Worm (Caenorhabditis elegans): ENCODE results near the gene mthf-1.

The mthf-1 gene

DNA sequence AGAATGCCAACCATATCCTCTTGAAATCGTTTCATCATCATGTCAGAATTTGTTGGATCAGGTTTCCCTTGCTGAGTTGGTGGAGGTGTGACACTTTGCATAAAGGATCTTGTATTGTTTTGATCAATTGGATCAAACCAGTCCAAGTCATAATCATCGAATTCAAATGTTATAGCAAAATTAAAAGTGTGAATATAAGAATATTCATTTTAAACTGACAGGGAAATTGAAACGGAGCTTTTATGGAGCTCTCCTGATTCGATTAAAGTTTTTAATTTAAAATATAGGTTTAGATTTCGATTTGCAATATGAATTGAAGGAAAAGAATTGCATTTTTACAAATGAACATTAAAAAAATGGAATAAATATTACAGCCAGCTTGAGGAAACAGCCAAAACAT lies 14.1 kb downstream of the mthf-1 start, which contains the start of gene B0228.9:
Gene B0228.9 (minus strand): TSS at position 101 of the 400 bp plus-strand sequence.
- TF ChIP-seq T22C8.4 (GFP tag; IDR thresholded peaks at IDR 0.05) (no peak), med-1 (GFP tag; optimal IDR thresholded peaks at IDR 0.05; ENCODE audit: insufficient read depth) (no peak), tab-1 (GFP tag; IDR thresholded peaks at IDR 0.05) (no peak), cog-1 (tag; optimal IDR thresholded peaks at IDR 0.05) (no peak), ref-1 (GFP tag; conservative IDR thresholded peaks at IDR 0.05) (no peak), klf-2 (GFP tag; conservative IDR thresholded peaks at IDR 0.05) (no peak), ztf-29 (GFP tag; IDR thresholded peaks at IDR 0.05) (no peak), flt-1 (GFP tag; IDR thresholded peaks at IDR 0.05) (no peak), ztf-23 (GFP tag; IDR thresholded peaks at IDR 0.05) (no peak)

DNA sequence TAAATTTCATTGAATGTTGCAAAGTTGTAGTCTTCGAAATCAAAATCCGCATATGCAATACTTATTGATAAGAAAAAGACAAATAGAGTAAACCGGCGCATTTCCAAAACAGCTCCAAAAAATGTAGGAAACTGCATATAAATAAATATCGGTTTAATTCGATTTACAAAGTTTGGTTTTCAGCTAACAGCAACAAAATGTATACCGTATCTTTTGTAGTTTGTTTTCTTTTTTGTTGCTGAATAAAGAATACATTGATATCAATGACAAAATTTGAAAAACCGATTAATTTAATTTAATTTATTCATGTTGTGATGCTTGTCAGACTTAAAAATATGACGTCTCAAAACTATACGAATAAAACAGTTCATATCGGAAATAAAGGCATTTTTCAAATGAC lies 16.2 kb downstream of the mthf-1 start, which contains the start of gene B0228.8:
Gene B0228.8 (minus strand): TSS at position 101 of the 400 bp plus-strand sequence.
- TF ChIP-seq ref-1 (GFP tag; conservative IDR thresholded peaks at IDR 0.05), result no peak
- no peak for TF ChIP-seq klf-2 (GFP tag; conservative IDR thresholded peaks at IDR 0.05)
- TF ChIP-seq ztf-23 (GFP tag; IDR thresholded peaks at IDR 0.05), result no peak
- no peak for TF ChIP-seq tab-1 (GFP tag; IDR thresholded peaks at IDR 0.05)
- no peak for TF ChIP-seq T22C8.4 (GFP tag; IDR thresholded peaks at IDR 0.05)
- no peak for TF ChIP-seq cog-1 (tag; optimal IDR thresholded peaks at IDR 0.05)
- no peak for TF ChIP-seq med-1 (GFP tag; optimal IDR thresholded peaks at IDR 0.05; ENCODE audit: insufficient read depth)
- TF ChIP-seq ztf-29 (GFP tag; IDR thresholded peaks at IDR 0.05), result no peak
- no peak for TF ChIP-seq flt-1 (GFP tag; IDR thresholded peaks at IDR 0.05)

DNA sequence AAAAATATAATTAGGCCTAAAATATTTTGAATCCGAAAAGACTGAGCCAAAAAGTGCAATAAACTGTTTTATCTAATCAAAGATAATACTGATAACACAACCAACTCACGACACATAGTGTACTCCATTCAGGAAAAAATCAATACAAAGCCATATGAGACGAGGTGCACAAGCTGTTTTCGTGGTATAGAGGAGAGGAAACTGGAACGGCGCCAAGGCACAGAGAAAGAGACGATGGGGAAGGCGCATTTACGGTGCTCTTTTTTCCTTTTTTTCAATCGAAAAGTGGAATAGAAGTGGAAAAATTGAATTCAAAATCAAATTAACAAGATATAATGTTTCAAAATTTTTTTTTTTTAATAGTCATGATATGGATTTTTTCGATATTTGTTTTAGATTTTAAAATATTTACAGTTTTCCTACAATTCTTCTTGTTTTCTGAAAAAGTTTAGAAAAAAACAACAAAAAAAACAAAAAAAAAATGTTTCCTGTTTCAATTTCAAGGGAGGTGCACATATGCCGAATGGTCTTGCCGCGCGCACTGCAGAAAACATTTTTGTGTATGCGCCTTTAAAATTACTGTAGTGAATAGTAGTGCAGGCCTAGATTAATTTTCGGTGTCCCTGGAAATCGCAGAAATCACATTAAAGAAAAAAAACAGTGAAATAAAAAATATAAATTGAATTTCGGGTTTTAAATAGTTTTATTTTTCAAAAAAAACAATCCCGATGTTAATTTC lies 19.1 kb downstream of the mthf-1 start, which contains the start of gene B0228.7:
Gene B0228.7 (minus strand): TSS at position 627 of the 739 bp plus-strand sequence.
- TF ChIP-seq tab-1 (GFP tag; IDR thresholded peaks at IDR 0.05) (no peak), ztf-23 (GFP tag; IDR thresholded peaks at IDR 0.05) (no peak), ztf-29 (GFP tag; IDR thresholded peaks at IDR 0.05) (no peak), flt-1 (GFP tag; IDR thresholded peaks at IDR 0.05) (no peak), ref-1 (GFP tag; conservative IDR thresholded peaks at IDR 0.05) (no peak), klf-2 (GFP tag; conservative IDR thresholded peaks at IDR 0.05) (no peak), med-1 (GFP tag; optimal IDR thresholded peaks at IDR 0.05; ENCODE audit: insufficient read depth) (no peak), cog-1 (tag; optimal IDR thresholded peaks at IDR 0.05) (no peak), T22C8.4 (GFP tag; IDR thresholded peaks at IDR 0.05) (no peak)

DNA sequence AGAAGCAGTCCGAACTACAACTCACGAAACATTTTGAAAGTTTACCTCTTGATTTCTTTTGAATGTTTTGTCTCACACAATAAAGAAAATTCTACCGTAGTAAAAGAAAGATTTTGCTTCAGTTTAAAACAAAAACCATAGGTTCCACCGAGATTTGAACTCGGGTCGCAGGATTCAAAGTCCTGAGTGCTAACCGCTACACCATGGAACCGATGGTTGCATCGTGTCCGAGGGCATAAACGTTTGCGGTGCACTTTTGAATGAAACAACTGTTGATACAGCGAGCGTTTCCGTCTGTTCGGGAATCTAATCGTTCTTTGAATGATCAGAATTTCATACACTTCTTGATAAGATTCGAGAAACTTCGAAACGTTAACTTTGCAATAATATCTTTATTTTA lies 20.8 kb downstream of the mthf-1 start:
- TF ChIP-seq cog-1 (tag; optimal IDR thresholded peaks at IDR 0.05) (no peak), klf-2 (GFP tag; conservative IDR thresholded peaks at IDR 0.05) (no peak), med-1 (GFP tag; optimal IDR thresholded peaks at IDR 0.05; ENCODE audit: insufficient read depth) (no peak), T22C8.4 (GFP tag; IDR thresholded peaks at IDR 0.05) (peak; percentile 27; the same call in 1 of the 2 replicates), flt-1 (GFP tag; IDR thresholded peaks at IDR 0.05) (peak; percentile 80), ztf-29 (GFP tag; IDR thresholded peaks at IDR 0.05) (no peak), ref-1 (GFP tag; conservative IDR thresholded peaks at IDR 0.05) (peak; percentile 47; the same call in 1 of the 2 replicates), tab-1 (GFP tag; IDR thresholded peaks at IDR 0.05) (no peak), ztf-23 (GFP tag; IDR thresholded peaks at IDR 0.05) (0 out of 2 replicates have a peak, but pooled peaks have one; percentile 64)

DNA sequence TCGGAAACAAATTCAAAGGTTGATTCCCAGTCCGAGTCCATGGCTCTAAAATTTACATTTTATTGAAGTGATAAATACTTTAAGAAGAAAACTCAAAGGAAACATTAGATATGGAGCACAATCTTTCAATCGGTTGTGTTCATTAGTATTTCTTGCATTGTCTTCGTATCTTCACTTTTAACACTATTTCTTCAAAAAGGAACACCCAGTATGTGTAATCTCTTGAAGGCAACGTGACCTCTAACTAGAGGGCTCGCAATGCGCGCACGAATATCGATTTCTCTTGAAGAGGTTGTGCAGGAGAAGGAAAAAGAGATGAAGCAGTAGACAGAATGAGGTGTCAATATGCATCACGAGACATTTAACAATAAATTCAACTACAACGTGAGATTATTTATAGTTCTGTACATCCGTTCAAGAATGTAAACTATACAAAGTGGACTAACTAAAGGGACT lies 22.5 kb downstream of the mthf-1 start, which contains the start of the genes B0228.6 and B0228.1:
Gene B0228.6 (minus strand): TSS at position 51 of the 456 bp plus-strand sequence.
Gene B0228.1 (plus strand): TSS at position 228 of the 456 bp plus-strand sequence.
- TF ChIP-seq flt-1 (GFP tag; IDR thresholded peaks at IDR 0.05) (no peak), T22C8.4 (GFP tag; IDR thresholded peaks at IDR 0.05) (peak; percentile 78)

DNA sequence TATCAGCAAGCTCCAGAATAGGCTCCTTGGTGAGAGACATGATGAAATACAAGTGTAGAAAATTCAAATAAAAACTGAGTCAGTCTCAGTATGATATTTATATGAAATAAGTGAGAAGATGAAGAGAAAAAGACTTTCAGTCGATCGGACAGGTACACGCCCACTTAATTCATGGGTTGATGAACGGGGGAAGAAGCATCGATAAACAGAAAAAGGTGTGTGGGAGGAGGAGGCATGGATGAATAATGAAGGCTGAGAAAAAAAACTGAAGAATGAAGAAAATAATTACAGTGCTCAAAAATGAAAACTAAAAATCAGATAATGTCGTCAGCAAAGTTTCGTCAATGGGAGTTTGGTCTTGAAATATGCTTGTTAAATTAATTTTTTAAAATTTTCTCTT lies 24.1 kb downstream of the mthf-1 start, which contains the start of gene trx-1:
Gene trx-1 (minus strand): TSS at position 101 of the 400 bp plus-strand sequence.
- TF ChIP-seq ref-1 (GFP tag; conservative IDR thresholded peaks at IDR 0.05) (no peak), med-1 (GFP tag; optimal IDR thresholded peaks at IDR 0.05; ENCODE audit: insufficient read depth) (no peak)

DNA sequence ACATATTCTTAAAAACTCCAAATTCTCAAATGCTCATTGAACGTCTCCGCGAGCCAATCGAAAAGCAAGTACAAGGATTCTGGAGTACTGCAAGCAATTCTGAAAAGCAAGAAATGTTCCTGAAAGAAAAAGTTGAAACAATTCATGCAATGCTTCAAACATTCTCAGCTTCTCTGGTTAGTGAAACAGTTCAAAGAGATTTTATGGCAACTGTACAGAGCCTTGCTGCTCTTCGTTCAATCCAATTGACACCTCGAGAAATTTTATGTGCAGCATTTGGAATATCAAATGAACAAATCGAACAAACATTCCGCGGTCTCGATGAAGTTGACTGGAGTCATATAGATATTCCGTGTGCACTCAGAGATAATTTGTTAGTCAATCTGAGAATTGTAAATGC lies 40.9 kb downstream of the mthf-1 start:
- TF ChIP-seq ztf-29 (GFP tag; IDR thresholded peaks at IDR 0.05), result no peak
- TF ChIP-seq klf-2 (GFP tag; conservative IDR thresholded peaks at IDR 0.05), result no peak
- TF ChIP-seq tab-1 (GFP tag; IDR thresholded peaks at IDR 0.05), result no peak
- no peak for TF ChIP-seq cog-1 (tag; optimal IDR thresholded peaks at IDR 0.05)
- no peak for TF ChIP-seq med-1 (GFP tag; optimal IDR thresholded peaks at IDR 0.05; ENCODE audit: insufficient read depth)
- no peak for TF ChIP-seq ref-1 (GFP tag; conservative IDR thresholded peaks at IDR 0.05)
- TF ChIP-seq ztf-23 (GFP tag; IDR thresholded peaks at IDR 0.05), result no peak
- TF ChIP-seq T22C8.4 (GFP tag; IDR thresholded peaks at IDR 0.05), result no peak
- TF ChIP-seq flt-1 (GFP tag; IDR thresholded peaks at IDR 0.05), result no peak

DNA sequence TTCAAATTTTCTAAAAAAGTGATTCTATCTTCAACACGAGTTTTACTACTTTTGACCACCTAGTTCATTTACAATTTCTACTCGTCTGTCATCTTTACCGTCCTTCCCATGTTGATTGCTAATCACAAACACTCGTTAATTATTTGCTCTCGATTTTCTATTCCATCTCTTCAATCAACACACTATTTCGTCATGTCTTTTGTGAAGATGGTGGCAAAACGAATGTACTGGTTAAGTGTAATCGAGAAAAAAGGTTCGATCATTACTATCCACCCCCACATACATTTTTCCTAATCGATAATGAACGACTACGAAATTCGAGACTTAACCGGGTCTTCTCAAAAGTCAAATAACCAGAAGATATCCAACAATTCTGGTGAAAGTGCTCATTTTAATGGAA lies 53.0 kb downstream of the mthf-1 start, which contains the start of gene cpna-2:
Gene cpna-2 (plus strand): TSS at position 301 of the 400 bp plus-strand sequence.
- no peak for TF ChIP-seq T22C8.4 (GFP tag; IDR thresholded peaks at IDR 0.05)
- no peak for TF ChIP-seq flt-1 (GFP tag; IDR thresholded peaks at IDR 0.05)
- TF ChIP-seq med-1 (GFP tag; optimal IDR thresholded peaks at IDR 0.05; ENCODE audit: insufficient read depth), result no peak
- TF ChIP-seq tab-1 (GFP tag; IDR thresholded peaks at IDR 0.05), result no peak
- TF ChIP-seq cog-1 (tag; optimal IDR thresholded peaks at IDR 0.05), result no peak
- TF ChIP-seq ref-1 (GFP tag; conservative IDR thresholded peaks at IDR 0.05), result no peak
- no peak for TF ChIP-seq ztf-23 (GFP tag; IDR thresholded peaks at IDR 0.05)
- TF ChIP-seq ztf-29 (GFP tag; IDR thresholded peaks at IDR 0.05), result no peak
- no peak for TF ChIP-seq klf-2 (GFP tag; conservative IDR thresholded peaks at IDR 0.05)

All from whole organism, midembryonic.